Fruit fly (Drosophila melanogaster) whole organism, pupa: Measurements from ENCODE around the gene scpr-C.

Source experiments
- CG10348 ChIP-seq: fragments of 200-800 bp; sonication (Bioruptor generic); IDR thresholded peaks from 2 replicates; pipeline ENCODE4 v1.3.6; 2022; ENCODE audit warnings: missing biosample characterization, missing genetic modification characterization
- CG12605 ChIP-seq: fragments of 200-800 bp; sonication (Bioruptor generic); IDR thresholded peaks from 2 replicates; pipeline ENCODE4 v1.3.6; 2022; ENCODE audit warnings: missing biosample characterization, missing genetic modification characterization
- CG13204 ChIP-seq: fragments of 200-800 bp; sonication (Bioruptor generic); optimal IDR thresholded peaks from 2 replicates; lab custom pipeline; 2018; ENCODE audit warnings: missing biosample characterization, mild to moderate bottlenecking, missing genetic modification characterization, moderate library complexity
- CG14655 ChIP-seq: fragments of 200-800 bp; sonication (Bioruptor generic); optimal IDR thresholded peaks from 3 replicates; lab custom pipeline; 2017; ENCODE audit warnings: mild to moderate bottlenecking, missing biosample characterization, missing genetic modification reagents, missing genetic modification characterization
- CG15710 ChIP-seq: fragments of 200-800 bp; sonication (Bioruptor generic); optimal IDR thresholded peaks from 2 replicates; lab custom pipeline; 2018; ENCODE audit warnings: missing biosample characterization, mild to moderate bottlenecking, missing genetic modification characterization, moderate library complexity
- CG17806 ChIP-seq: fragments of 200-800 bp; sonication (Bioruptor generic); optimal IDR thresholded peaks from 2 replicates; lab custom pipeline; 2018; ENCODE audit warnings: missing biosample characterization, mild to moderate bottlenecking, missing genetic modification characterization, moderate library complexity
- CG32121 ChIP-seq: fragments of 200-800 bp; sonication (Bioruptor generic); IDR thresholded peaks from 2 replicates; pipeline ENCODE4 v1.3.6; 2022; ENCODE audit warnings: missing biosample characterization, missing genetic modification characterization
- CG34367 ChIP-seq: fragments of 200-800 bp; sonication (Bioruptor generic); optimal IDR thresholded peaks from 2 replicates; lab custom pipeline; 2018; ENCODE audit warnings: missing biosample characterization, mild to moderate bottlenecking, missing genetic modification characterization
- CG4496 ChIP-seq: fragments of 200-800 bp; sonication (Bioruptor generic); IDR thresholded peaks from 3 replicates; pipeline ENCODE4 v1.3.6; 2022; ENCODE audit warnings: missing biosample characterization, missing genetic modification characterization
- CG8159 ChIP-seq: fragments of 200-800 bp; sonication (Bioruptor generic); optimal IDR thresholded peaks from 3 replicates; lab custom pipeline; 2018; ENCODE audit warnings: missing biosample characterization, mild to moderate bottlenecking, missing genetic modification characterization, moderate library complexity
- CG8301 ChIP-seq: fragments of 200-800 bp; sonication (Bioruptor generic); optimal IDR thresholded peaks from 2 replicates; lab custom pipeline; 2018; ENCODE audit warnings: missing biosample characterization, mild to moderate bottlenecking, missing genetic modification characterization
- CG9948 ChIP-seq: fragments of 200-800 bp; sonication (Bioruptor generic); optimal IDR thresholded peaks from 2 replicates; lab custom pipeline; 2018; ENCODE audit warnings: missing biosample characterization, mild to moderate bottlenecking, missing genetic modification characterization, moderate library complexity
- D1 ChIP-seq: fragments of 200-800 bp; sonication (Bioruptor generic); optimal IDR thresholded peaks from 2 replicates; lab custom pipeline; 2018; ENCODE audit warnings: missing biosample characterization, mild to moderate bottlenecking, missing genetic modification characterization, moderate library complexity
- EcR ChIP-seq: fragments of 200-800 bp; sonication (Bioruptor generic); optimal IDR thresholded peaks from 3 replicates; lab custom pipeline; 2019; ENCODE audit warnings: missing biosample characterization, missing genetic modification characterization, mild to moderate bottlenecking, moderate library complexity, missing genetic modification reagents
- Ets98B ChIP-seq: fragments of 200-800 bp; sonication (Bioruptor generic); IDR thresholded peaks from 2 replicates; pipeline ENCODE4 v1.3.6; 2022; ENCODE audit warnings: missing biosample characterization, missing genetic modification characterization
- Pif1A ChIP-seq: fragments of 200-800 bp; sonication (Bioruptor generic); optimal IDR thresholded peaks from 3 replicates; lab custom pipeline; 2016; ENCODE audit warnings: missing biosample characterization, missing genetic modification characterization
- Pif1B ChIP-seq: fragments of 200-800 bp; sonication (Bioruptor generic); optimal IDR thresholded peaks from 3 replicates; lab custom pipeline; 2016; ENCODE audit warnings: missing biosample characterization, missing genetic modification characterization
- Snoo ChIP-seq: fragments of 200-800 bp; sonication (Bioruptor generic); optimal IDR thresholded peaks from 3 replicates; lab custom pipeline; 2017; ENCODE audit warnings: missing biosample characterization, mild to moderate bottlenecking, missing genetic modification characterization, inconsistent platforms
- fd96Ca ChIP-seq: fragments of 200-800 bp; sonication (Bioruptor generic); IDR thresholded peaks from 3 replicates; pipeline ENCODE4 v1.3.6; 2022; ENCODE audit warnings: missing biosample characterization, missing genetic modification characterization
- gl ChIP-seq: fragments of 200-800 bp; sonication (Bioruptor generic); optimal IDR thresholded peaks from 2 replicates; lab custom pipeline; 2018; ENCODE audit warnings: missing biosample characterization, mild to moderate bottlenecking, missing genetic modification characterization
- rn ChIP-seq: fragments of 200-800 bp; sonication (Bioruptor generic); IDR thresholded peaks from 2 replicates; pipeline ENCODE4 v1.3.6; 2022; ENCODE audit warnings: missing biosample characterization, missing genetic modification characterization

Gene scpr-C

DNA sequence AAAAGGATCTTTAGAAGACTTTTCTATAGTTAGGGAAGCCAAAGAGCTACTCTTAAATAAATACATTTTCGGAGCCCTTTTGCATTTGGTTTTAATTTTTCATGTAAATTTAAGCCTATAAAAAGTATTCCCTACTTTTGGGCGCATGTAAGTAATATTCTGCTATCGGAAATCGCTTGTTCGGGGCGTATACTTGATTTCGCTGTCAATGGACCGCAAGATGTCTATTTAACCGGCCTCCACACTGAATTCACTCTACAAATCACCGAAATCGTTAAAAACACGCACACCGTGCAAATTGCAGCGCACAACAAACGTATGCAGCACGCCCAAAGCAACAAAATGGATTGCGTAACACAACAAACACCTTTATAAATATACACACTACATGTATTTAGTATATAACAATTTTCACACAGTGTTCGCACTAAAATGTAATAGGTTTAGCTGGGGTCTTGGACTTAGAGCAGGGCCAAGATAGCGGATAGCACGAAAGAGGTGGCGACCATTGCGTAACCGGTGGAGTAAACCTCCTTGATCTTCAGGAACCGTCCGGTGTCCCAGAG lies 16.5 kb upstream of the scpr-C start:
- peak; percentile 42 for TF ChIP-seq EcR
- TF ChIP-seq CG14655 (GFP tag; lab: Kevin White, UChicago), result no peak

DNA sequence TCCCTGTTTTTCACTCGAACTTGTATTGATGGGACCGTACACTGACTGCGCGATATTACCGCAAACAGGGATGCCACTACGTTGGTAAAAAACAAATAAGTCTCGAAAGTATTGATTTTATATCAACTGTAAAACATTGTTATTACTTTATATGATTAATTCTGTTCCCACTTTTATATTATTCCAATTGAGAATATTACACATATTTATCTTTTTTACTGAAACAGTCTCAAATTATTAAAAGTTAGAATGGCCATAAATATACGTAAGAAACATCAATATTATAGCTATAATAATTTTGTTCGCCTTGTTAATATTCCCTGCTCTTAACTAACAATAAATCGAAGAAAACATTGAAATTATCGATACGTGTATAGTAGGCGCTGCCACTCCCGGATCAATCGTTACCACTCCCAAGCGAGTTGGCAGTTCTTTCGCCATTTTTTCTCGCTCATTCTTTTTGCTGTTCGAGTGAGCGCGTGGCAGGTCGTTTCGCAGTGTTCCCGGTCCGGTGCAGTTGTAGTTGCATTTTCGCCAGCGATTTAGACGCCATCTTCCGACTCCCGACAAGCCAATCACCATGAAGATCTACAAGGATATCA lies 15.4 kb upstream of the scpr-C start, which contains the start of the genes SdhC and Tctp:
SdhC (minus strand) TSS at position 49 of the 602 bp plus-strand sequence.
Tctp (plus strand) TSS at position 447 of the 602 bp plus-strand sequence.
- no peak for TF ChIP-seq CG13204
- TF ChIP-seq CG17806 (tag; lab: Kevin White, UChicago), result no peak
- TF ChIP-seq gl (tag; lab: Kevin White, UChicago), result no peak
- no peak for TF ChIP-seq D1 (tag; lab: Kevin White, UChicago)
- no peak for TF ChIP-seq EcR
- peak; percentile 4 for TF ChIP-seq Snoo (tag; lab: Kevin White, UChicago)
- TF ChIP-seq Pif1A (GFP tag; lab: Kevin White, UChicago), result peak; percentile 52
- no peak for TF ChIP-seq CG12605 (GFP tag; lab: Robert Waterston, UW)
- peak; percentile 3 for TF ChIP-seq CG9948 (tag; lab: Kevin White, UChicago)
- TF ChIP-seq Ets98B (GFP tag; lab: Robert Waterston, UW), result peak; percentile 36
- TF ChIP-seq CG32121, result no peak
- TF ChIP-seq CG8159 (tag; lab: Kevin White, UChicago), result peak; percentile 47
- TF ChIP-seq CG10348 (GFP tag; lab: Robert Waterston, UW), result no peak
- TF ChIP-seq CG14655 (GFP tag; lab: Kevin White, UChicago), result no peak
- peak; percentile 14 for TF ChIP-seq Pif1B (GFP tag; lab: Kevin White, UChicago)
- TF ChIP-seq CG4496 (GFP tag; lab: Robert Waterston, UW), result no peak
- no peak for TF ChIP-seq rn (GFP tag; lab: Robert Waterston, UW)
- no peak for TF ChIP-seq fd96Ca (GFP tag; lab: Robert Waterston, UW)
- TF ChIP-seq CG15710, result peak; percentile 18
- peak; percentile 15 for TF ChIP-seq CG8301 (tag; lab: Kevin White, UChicago)
- peak; percentile 4 for TF ChIP-seq CG34367 (tag; lab: Kevin White, UChicago)

dm6 chr3R:11211291-11212061 lies 13.8 kb upstream of the scpr-C start:
- TF ChIP-seq D1 (tag; lab: Kevin White, UChicago) (no peak), Pif1A (GFP tag; lab: Kevin White, UChicago) (peak; percentile 66), Ets98B (GFP tag; lab: Robert Waterston, UW) (peak; percentile 62), fd96Ca (GFP tag; lab: Robert Waterston, UW) (no peak; the same call in 2 of the 3 replicates), CG9948 (tag; lab: Kevin White, UChicago) (peak; percentile 44), CG4496 (GFP tag; lab: Robert Waterston, UW) (peak; percentile 65; the same call in 2 of the 3 replicates), CG13204 (no peak), CG14655 (GFP tag; lab: Kevin White, UChicago) (no peak), CG8301 (tag; lab: Kevin White, UChicago) (peak; percentile 59), CG15710 (peak; percentile 58), rn (GFP tag; lab: Robert Waterston, UW) (peak; percentile 27; the same call in 1 of the 2 replicates), gl (tag; lab: Kevin White, UChicago) (no peak), Pif1B (GFP tag; lab: Kevin White, UChicago) (peak; percentile 41), Snoo (tag; lab: Kevin White, UChicago) (peak; percentile 56), CG34367 (tag; lab: Kevin White, UChicago) (peak; percentile 29), CG32121 (peak; percentile 73), CG17806 (tag; lab: Kevin White, UChicago) (peak; percentile 61), CG8159 (tag; lab: Kevin White, UChicago) (peak; percentile 58), CG10348 (GFP tag; lab: Robert Waterston, UW) (no peak), EcR (peak; percentile 95), CG12605 (GFP tag; lab: Robert Waterston, UW) (peak; percentile 78)

DNA sequence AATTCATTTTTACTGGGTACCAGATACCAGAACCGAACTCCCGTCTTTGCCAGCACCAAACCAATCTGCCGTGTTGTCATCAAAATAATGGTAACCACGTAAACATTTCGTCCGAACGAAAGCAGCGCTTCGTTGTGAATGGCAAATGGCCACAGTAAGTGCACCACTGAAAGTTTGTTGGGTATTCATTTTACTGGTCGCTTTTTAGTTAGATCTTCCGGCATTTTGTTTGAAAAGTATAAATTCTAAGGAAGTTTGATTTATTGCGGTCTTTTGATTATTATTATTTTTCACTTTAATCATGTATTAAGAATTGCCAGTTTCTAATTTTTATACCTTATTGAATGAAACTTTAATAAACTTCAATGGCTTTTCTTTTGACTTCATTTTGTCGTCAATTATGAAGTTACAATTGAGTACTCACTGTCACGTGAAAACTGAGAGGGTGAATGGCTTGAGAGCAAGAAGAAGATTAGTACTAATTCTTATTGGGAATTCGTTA lies 10.8 kb upstream of the scpr-C start, which contains the start of gene ZnT86D:
ZnT86D (minus strand) TSS at position 91 of the 502 bp plus-strand sequence.
- TF ChIP-seq CG9948 (tag; lab: Kevin White, UChicago) (peak; percentile 58), CG8301 (tag; lab: Kevin White, UChicago) (peak; percentile 47), CG12605 (GFP tag; lab: Robert Waterston, UW) (peak; percentile 55), gl (tag; lab: Kevin White, UChicago) (no peak), EcR (peak; percentile 33), CG10348 (GFP tag; lab: Robert Waterston, UW) (no peak), Snoo (tag; lab: Kevin White, UChicago) (peak; percentile 35), Ets98B (GFP tag; lab: Robert Waterston, UW) (peak; percentile 35; the same call in 1 of the 2 replicates), CG34367 (tag; lab: Kevin White, UChicago) (peak; percentile 45), CG13204 (no peak), CG8159 (tag; lab: Kevin White, UChicago) (peak; percentile 66), Pif1B (GFP tag; lab: Kevin White, UChicago) (peak; percentile 39), fd96Ca (GFP tag; lab: Robert Waterston, UW) (no peak), CG14655 (GFP tag; lab: Kevin White, UChicago) (no peak), rn (GFP tag; lab: Robert Waterston, UW) (0 out of 2 replicates have a peak, but pooled peaks have one; percentile 12), D1 (tag; lab: Kevin White, UChicago) (no peak), Pif1A (GFP tag; lab: Kevin White, UChicago) (no peak), CG4496 (GFP tag; lab: Robert Waterston, UW) (peak; percentile 51; the same call in 1 of the 3 replicates), CG32121 (peak; percentile 10; the same call in 1 of the 2 replicates), CG17806 (tag; lab: Kevin White, UChicago) (peak; percentile 45), CG15710 (peak; percentile 62)
- TF ChIP-seq, all 21 proteins: peak for 14
